Worm (Caenorhabditis elegans) whole organism, L2 larva: ENCODE results near the gene orc-5.

Source experiments
- C34F6.9 ChIP-seq: fragments of 150-350 bp; optimal IDR thresholded peaks from 2 replicates; lab custom pipeline; 2014; ENCODE audit warnings: missing biosample characterization, missing genetic modification characterization
- F13H6.1 ChIP-seq: sonication (generic microtip); optimal IDR thresholded peaks from 2 replicates; lab custom pipeline; 2016; ENCODE audit warnings: missing genetic modification characterization, missing compliant biosample characterization
- ZK546.5 ChIP-seq: sonication (generic microtip); optimal IDR thresholded peaks from 2 replicates; lab custom pipeline; 2017; ENCODE audit warnings: missing biosample characterization, missing genetic modification characterization
- alr-1 ChIP-seq: fragments of 150-350 bp; optimal IDR thresholded peaks from 2 replicates; lab custom pipeline; 2014; ENCODE audit warnings: missing biosample characterization, missing genetic modification characterization
- ama-1 ChIP-seq: fragments of 150-350 bp; optimal IDR thresholded peaks from 2 replicates; lab custom pipeline; 2018; ENCODE audit warnings: inconsistent platforms
- blmp-1 ChIP-seq: sonication (generic microtip); optimal IDR thresholded peaks from 2 replicates; lab custom pipeline; 2017; ENCODE audit warnings: missing genetic modification characterization, mild to moderate bottlenecking, missing compliant biosample characterization, antibody characterized with exemption, moderate library complexity; ENCODE audit not compliant: insufficient read depth
- ceh-82 ChIP-seq: fragments of 150-350 bp; optimal IDR thresholded peaks from 2 replicates; lab custom pipeline; 2014; ENCODE audit warnings: missing biosample characterization, missing genetic modification characterization
- dmd-4 ChIP-seq: sonication (generic microtip); optimal IDR thresholded peaks from 2 replicates; lab custom pipeline; 2017; ENCODE audit warnings: missing biosample characterization, missing genetic modification characterization
- elt-3 ChIP-seq: sonication (generic microtip); optimal IDR thresholded peaks from 2 replicates; lab custom pipeline; 2017; ENCODE audit warnings: missing biosample characterization, missing genetic modification characterization
- fos-1 ChIP-seq: fragments of 150-350 bp; optimal IDR thresholded peaks from 2 replicates; lab custom pipeline; 2014; ENCODE audit warnings: missing biosample characterization, missing genetic modification characterization
- lin-11 ChIP-seq: fragments of 150-350 bp; sonication (generic microtip); optimal IDR thresholded peaks from 2 replicates; lab custom pipeline; 2014; ENCODE audit warnings: missing biosample characterization, missing genetic modification characterization, inconsistent platforms, mixed read lengths
- lin-13 ChIP-seq: fragments of 150-350 bp; optimal IDR thresholded peaks from 2 replicates; lab custom pipeline; 2014; ENCODE audit warnings: missing biosample characterization, missing genetic modification reagents, missing genetic modification characterization
- lin-39 ChIP-seq: fragments of 150-350 bp; optimal IDR thresholded peaks from 2 replicates; lab custom pipeline; 2014; ENCODE audit warnings: missing biosample characterization, missing genetic modification reagents, missing genetic modification characterization
- lsy-2 ChIP-seq, 2 experiments: fragments of 150-350 bp in 1 of 2; sonication (generic microtip) in 1 of 2; optimal IDR thresholded peaks; 2 replicates each; lab custom pipeline; 2014 to 2017; ENCODE audit warnings: missing biosample characterization in 2 of 2, missing genetic modification characterization in 2 of 2
- mab-5 ChIP-seq: fragments of 150-350 bp; optimal IDR thresholded peaks from 2 replicates; lab custom pipeline; 2014; ENCODE audit warnings: missing biosample characterization, missing genetic modification characterization
- mbf-1 ChIP-seq: sonication (generic microtip); optimal IDR thresholded peaks from 2 replicates; lab custom pipeline; 2017; ENCODE audit warnings: missing biosample characterization, missing genetic modification characterization
- mdl-1 ChIP-seq, 2 experiments: fragments of 150-350 bp in 1 of 2; sonication (generic microtip) in 1 of 2; optimal IDR thresholded peaks; 2 replicates each; lab custom pipeline; 2017; ENCODE audit warnings: missing biosample characterization in 2 of 2, missing genetic modification characterization in 2 of 2
- nhr-11 ChIP-seq: fragments of 150-350 bp; optimal IDR thresholded peaks from 2 replicates; lab custom pipeline; 2014; ENCODE audit warnings: missing biosample characterization, missing genetic modification characterization
- nhr-12 ChIP-seq: fragments of 150-350 bp; optimal IDR thresholded peaks from 2 replicates; lab custom pipeline; 2014; ENCODE audit warnings: missing biosample characterization, missing genetic modification characterization
- nhr-129 ChIP-seq: fragments of 150-350 bp; optimal IDR thresholded peaks from 2 replicates; lab custom pipeline; 2014; ENCODE audit warnings: missing biosample characterization, missing genetic modification characterization
- nhr-21 ChIP-seq: fragments of 150-350 bp; optimal IDR thresholded peaks from 2 replicates; lab custom pipeline; 2014; ENCODE audit warnings: missing biosample characterization, missing genetic modification characterization
- nhr-23 ChIP-seq: fragments of 150-350 bp; optimal IDR thresholded peaks from 2 replicates; lab custom pipeline; 2014; ENCODE audit warnings: missing biosample characterization, missing genetic modification reagents, missing genetic modification characterization
- nhr-237 ChIP-seq: fragments of 150-350 bp; optimal IDR thresholded peaks from 2 replicates; lab custom pipeline; 2014; ENCODE audit warnings: missing biosample characterization, missing genetic modification characterization
- nhr-25 ChIP-seq: fragments of 150-350 bp; sonication (generic microtip); optimal IDR thresholded peaks from 3 replicates; lab custom pipeline; 2014; ENCODE audit warnings: missing biosample characterization, missing genetic modification characterization
- nhr-77 ChIP-seq: fragments of 150-350 bp; optimal IDR thresholded peaks from 2 replicates; lab custom pipeline; 2014; ENCODE audit warnings: missing biosample characterization, missing genetic modification characterization
- peb-1 ChIP-seq: fragments of 150-350 bp; optimal IDR thresholded peaks from 2 replicates; lab custom pipeline; 2014; ENCODE audit warnings: missing biosample characterization, missing genetic modification characterization
- sem-4 ChIP-seq: fragments of 150-350 bp; optimal IDR thresholded peaks from 2 replicates; lab custom pipeline; 2014; ENCODE audit warnings: missing biosample characterization, missing genetic modification reagents, missing genetic modification characterization
- skn-1 ChIP-seq: sonication (generic microtip); optimal IDR thresholded peaks from 2 replicates; lab custom pipeline; 2017; ENCODE audit warnings: missing biosample characterization, missing genetic modification characterization
- sma-3 ChIP-seq: sonication (generic microtip); optimal IDR thresholded peaks from 2 replicates; lab custom pipeline; 2016; ENCODE audit warnings: missing genetic modification reagents, missing genetic modification characterization, missing compliant biosample characterization
- snpc-4 ChIP-seq: fragments of 150-350 bp; optimal IDR thresholded peaks from 2 replicates; lab custom pipeline; 2014; ENCODE audit warnings: missing biosample characterization, missing genetic modification characterization
- unc-39 ChIP-seq: fragments of 150-350 bp; optimal IDR thresholded peaks from 2 replicates; lab custom pipeline; 2014; ENCODE audit warnings: missing biosample characterization, missing genetic modification characterization
- unc-55 ChIP-seq: fragments of 150-350 bp; sonication (generic microtip); optimal IDR thresholded peaks from 3 replicates; lab custom pipeline; 2014; ENCODE audit warnings: missing biosample characterization, missing genetic modification reagents, missing genetic modification characterization
- unc-62 ChIP-seq: fragments of 150-350 bp; optimal IDR thresholded peaks from 2 replicates; lab custom pipeline; 2014; ENCODE audit warnings: missing biosample characterization, missing genetic modification reagents, missing genetic modification characterization
- zag-1 ChIP-seq: fragments of 150-350 bp; optimal IDR thresholded peaks from 2 replicates; lab custom pipeline; 2014; ENCODE audit warnings: missing biosample characterization, missing genetic modification characterization
- ztf-1 ChIP-seq: fragments of 200-800 bp; sonication (Bioruptor generic); conservative IDR thresholded peaks from 2 replicates; pipeline ENCODE4 v1.3.6; 2022; ENCODE audit warnings: missing genetic modification characterization, missing compliant biosample characterization
- ztf-11 ChIP-seq: sonication (generic microtip); optimal IDR thresholded peaks from 2 replicates; lab custom pipeline; 2017; ENCODE audit warnings: missing biosample characterization, missing genetic modification characterization
- ztf-4 ChIP-seq: fragments of 150-350 bp; optimal IDR thresholded peaks from 2 replicates; lab custom pipeline; 2014; ENCODE audit warnings: missing biosample characterization, missing genetic modification characterization

The orc-5 gene

ce11 chrIV:10773811-10774210 is 39.4 kb upstream of the orc-5 start, which contains the start of gene inpp-1:
TSS of gene inpp-1 (minus strand) at chrIV:10773911.
- TF ChIP-seq nhr-25 (tag; lab: Kevin White, UChicago) (no peak), sma-3 (GFP tag; lab: Kevin White, UChicago) (no peak), ama-1 (lab: Kevin White, UChicago) (no peak), elt-3 (tag; lab: Kevin White, UChicago) (no peak), ZK546.5 (tag; lab: Kevin White, UChicago) (no peak), nhr-77 (no peak), unc-55 (GFP tag; lab: Kevin White, UChicago) (no peak), nhr-11 (tag; lab: Kevin White, UChicago) (no peak), snpc-4 (tag; lab: Kevin White, UChicago) (no peak), zag-1 (no peak), nhr-21 (no peak), peb-1 (no peak), unc-39 (tag; lab: Kevin White, UChicago) (no peak), unc-62 (GFP tag; lab: Kevin White, UChicago) (no peak)
- TF ChIP-seq, all 48 proteins: peak for 0

ce11 chrIV:10771296-10771695 is 36.9 kb upstream of the orc-5 start:
- TF ChIP-seq nhr-237 (tag; lab: Kevin White, UChicago) = no peak
- TF ChIP-seq nhr-12 (tag; lab: Kevin White, UChicago) = no peak
- TF ChIP-seq unc-55 (GFP tag; lab: Kevin White, UChicago) = no peak
- TF ChIP-seq ztf-1 (GFP tag; lab: Robert Waterston, UW) = no peak
- TF ChIP-seq F13H6.1 = no peak
- TF ChIP-seq sem-4 (tag; lab: Kevin White, UChicago) = no peak
- no peak for TF ChIP-seq snpc-4 (tag; lab: Kevin White, UChicago)

ce11 chrIV:10769353-10769752 is 35.0 kb upstream of the orc-5 start, which contains the start of gene T25B9.9:
TSS of gene T25B9.9 (plus strand) at chrIV:10769653.
- TF ChIP-seq sem-4 (tag; lab: Kevin White, UChicago) (no peak), ztf-11 (tag; lab: Kevin White, UChicago) (no peak), mdl-1 (tag; optimal IDR thresholded peaks at IDR 0.05; lab: Kevin White, UChicago) (no peak), lsy-2 (tag; optimal IDR thresholded peaks at IDR 0.05; lab: Kevin White, UChicago) (no peak), nhr-23 (no peak), nhr-11 (tag; lab: Kevin White, UChicago) (no peak), dmd-4 (tag; lab: Kevin White, UChicago) (no peak), nhr-129 (tag; lab: Kevin White, UChicago) (no peak), unc-39 (tag; lab: Kevin White, UChicago) (no peak), ZK546.5 (tag; lab: Kevin White, UChicago) (no peak), mbf-1 (tag; lab: Kevin White, UChicago) (no peak), alr-1 (no peak), blmp-1 (tag; lab: Kevin White, UChicago) (no peak)

ce11 chrIV:10768146-10768636 is 33.8 kb upstream of the orc-5 start, which contains the start of gene T25B9.8:
TSS of gene T25B9.8 (minus strand) at chrIV:10768196.
- TF ChIP-seq sma-3 (GFP tag; lab: Kevin White, UChicago) (no peak), C34F6.9 (tag; lab: Kevin White, UChicago) (peak; percentile 0)

- TF ChIP-seq mbf-1 (tag; lab: Kevin White, UChicago) = no peak
- TF ChIP-seq lsy-2 (tag; optimal IDR thresholded peaks at IDR 0.05; lab: Kevin White, UChicago) = peak in 1 of 2 experiments; percentile 54
- TF ChIP-seq lin-39 (tag; lab: Kevin White, UChicago) = no peak
- TF ChIP-seq, all 48 proteins: peak for 1
Observed at ce11 chrIV:10766071-10766470, 31.7 kb upstream of the orc-5 start.

ce11 chrIV:10765053-10765452 is 30.7 kb upstream of the orc-5 start, which contains the start of gene T25B9.12:
TSS of gene T25B9.12 (plus strand) at chrIV:10765353.
- TF ChIP-seq lin-13 (GFP tag; lab: Kevin White, UChicago) (no peak), fos-1 (tag; lab: Kevin White, UChicago) (no peak), nhr-237 (tag; lab: Kevin White, UChicago) (no peak), nhr-11 (tag; lab: Kevin White, UChicago) (no peak), nhr-129 (tag; lab: Kevin White, UChicago) (no peak), sem-4 (tag; lab: Kevin White, UChicago) (no peak), ztf-1 (GFP tag; lab: Robert Waterston, UW) (no peak), blmp-1 (tag; lab: Kevin White, UChicago) (no peak), snpc-4 (tag; lab: Kevin White, UChicago) (no peak), skn-1 (tag; lab: Kevin White, UChicago) (no peak), lin-11 (tag; lab: Kevin White, UChicago) (no peak), ceh-82 (tag; lab: Kevin White, UChicago) (no peak), ztf-4 (no peak), mab-5 (tag; lab: Kevin White, UChicago) (no peak), nhr-25 (tag; lab: Kevin White, UChicago) (no peak)
- TF ChIP-seq, all 48 proteins: peak for 0
